Worm (Caenorhabditis elegans): ENCODE results near the gene mrps-12.

- TF ChIP-seq egl-27 (tag; optimal IDR thresholded peaks at IDR 0.05) (no peak), fkh-10 (GFP tag; optimal IDR thresholded peaks at IDR 0.05) (no peak), elt-3 (tag; optimal IDR thresholded peaks at IDR 0.05) (no peak), fos-1 (tag; optimal IDR thresholded peaks at IDR 0.05) (no peak), grh-1 (GFP tag; IDR thresholded peaks at IDR 0.05) (no peak), pax-3 (tag; optimal IDR thresholded peaks at IDR 0.05) (no peak), lsy-2 (tag; optimal IDR thresholded peaks at IDR 0.05) (no peak), lin-15B (tag; optimal IDR thresholded peaks at IDR 0.05) (no peak), nhr-77 (tag; optimal IDR thresholded peaks at IDR 0.05) (no peak), mep-1 (tag; optimal IDR thresholded peaks at IDR 0.05) (no peak), egl-13 (tag; optimal IDR thresholded peaks at IDR 0.05) (no peak), elt-2 (tag; optimal IDR thresholded peaks at IDR 0.05) (no peak), ama-1 (optimal IDR thresholded peaks at IDR 0.05) (no peak), C04F5.9 (tag; optimal IDR thresholded peaks at IDR 0.05) (no peak)
Observed at ce11 chrV:20861080-20861479, 23.2 kb downstream of the mrps-12 start, which contains the start of gene try-4.
